Fruit fly (Drosophila melanogaster): ENCODE measurements around the gene CG14877.

- TF ChIP-seq cic (GFP tag; optimal IDR thresholded peaks at IDR 0.05) (no peak), kay (GFP tag; ENCODE audit: borderline replicate concordance) (no peak), CG33017 (tag; optimal IDR thresholded peaks at IDR 0.05) (no peak), Crg-1 (GFP tag; optimal IDR thresholded peaks at IDR 0.05) (no peak)
These were observed 41.8 kb upstream of the CG14877 start for dm6 chr3R:15937708-15938107.
